Worm (Caenorhabditis elegans): Measurements from ENCODE around the gene xdh-1.

xdh-1 gene

DNA sequence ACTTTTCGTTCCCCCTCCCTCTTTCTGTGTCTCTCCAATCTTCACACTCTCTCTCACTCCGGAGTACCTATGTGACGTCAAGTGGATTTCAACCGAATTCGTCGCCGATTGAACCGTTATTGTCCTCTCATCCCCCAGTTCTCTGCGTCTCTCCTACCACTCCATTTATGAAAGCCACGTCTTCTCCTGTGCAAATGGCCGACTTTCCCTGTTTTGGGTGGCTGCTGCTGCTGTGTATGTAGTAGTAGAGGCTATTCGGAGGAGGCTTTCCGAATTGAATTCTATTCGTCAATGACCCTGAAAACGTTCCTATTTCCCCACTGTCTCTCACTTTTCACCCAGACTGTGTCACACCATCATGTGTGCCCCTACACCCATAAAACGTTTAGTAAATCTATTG lies 20.9 kb downstream of the xdh-1 start:
- TF ChIP-seq F13H6.1 (tag; optimal IDR thresholded peaks at IDR 0.05), result no peak
- no peak for TF ChIP-seq crh-2 (tag; optimal IDR thresholded peaks at IDR 0.05)
- peak; percentile 34 for TF ChIP-seq nhr-25 (tag; optimal IDR thresholded peaks at IDR 0.05)
- no peak for TF ChIP-seq fos-1 (tag; optimal IDR thresholded peaks at IDR 0.05)
- TF ChIP-seq sem-4 (tag; optimal IDR thresholded peaks at IDR 0.05), result peak; percentile 18
- no peak for TF ChIP-seq ZK546.5 (tag; optimal IDR thresholded peaks at IDR 0.05)
- TF ChIP-seq aly-2 (tag; optimal IDR thresholded peaks at IDR 0.05), result no peak
- TF ChIP-seq dmd-4 (tag; optimal IDR thresholded peaks at IDR 0.05), result no peak
- TF ChIP-seq nhr-21 (tag; optimal IDR thresholded peaks at IDR 0.05), result no peak
- TF ChIP-seq nhr-11 (tag; optimal IDR thresholded peaks at IDR 0.05), result no peak
- no peak for TF ChIP-seq C34F6.9 (tag; optimal IDR thresholded peaks at IDR 0.05)
- no peak for TF ChIP-seq lsy-2 (tag; optimal IDR thresholded peaks at IDR 0.05)
- TF ChIP-seq mab-5 (tag; optimal IDR thresholded peaks at IDR 0.05), result no peak
- TF ChIP-seq blmp-1 (tag; optimal IDR thresholded peaks at IDR 0.05; ENCODE audit: insufficient read depth), result peak; percentile 27
- no peak for TF ChIP-seq elt-1 (tag; optimal IDR thresholded peaks at IDR 0.05)
- no peak for TF ChIP-seq alr-1 (tag; optimal IDR thresholded peaks at IDR 0.05)
- TF ChIP-seq nhr-129 (tag; optimal IDR thresholded peaks at IDR 0.05), result peak; percentile 44
- TF ChIP-seq ztf-4 (tag; optimal IDR thresholded peaks at IDR 0.05), result no peak
- no peak for TF ChIP-seq nhr-12 (tag; optimal IDR thresholded peaks at IDR 0.05)
- TF ChIP-seq sma-3 (GFP tag; optimal IDR thresholded peaks at IDR 0.05), result peak; percentile 26
- TF ChIP-seq elt-3 (tag; optimal IDR thresholded peaks at IDR 0.05), result no peak
- no peak for TF ChIP-seq zag-1 (tag; optimal IDR thresholded peaks at IDR 0.05)
- TF ChIP-seq nhr-77 (tag; optimal IDR thresholded peaks at IDR 0.05), result no peak
- TF ChIP-seq gmeb-1 (tag; optimal IDR thresholded peaks at IDR 0.05), result no peak
- no peak for TF ChIP-seq unc-39 (tag; optimal IDR thresholded peaks at IDR 0.05)
- no peak for TF ChIP-seq unc-55 (GFP tag; optimal IDR thresholded peaks at IDR 0.05)

DNA sequence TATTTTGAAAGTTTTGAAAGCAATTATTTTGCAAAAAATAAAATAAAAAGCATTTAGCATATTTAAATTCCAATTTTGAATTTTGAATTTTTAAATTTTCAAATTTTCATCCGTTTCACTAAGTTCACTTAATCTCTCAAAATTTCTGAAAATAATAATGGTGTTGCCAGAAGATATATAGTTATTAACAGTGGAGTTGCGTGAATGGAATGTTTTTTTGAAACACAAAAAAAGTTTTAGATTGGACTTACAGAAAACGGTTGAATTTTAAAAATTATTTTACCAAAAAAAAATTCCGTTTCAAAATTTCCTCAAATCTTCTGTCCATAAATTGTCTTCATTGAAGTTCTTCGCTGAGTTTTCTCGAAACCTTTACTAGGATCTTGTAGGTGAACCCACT lies 21.4 kb downstream of the xdh-1 start:
- no peak for TF ChIP-seq C34F6.9 (tag; optimal IDR thresholded peaks at IDR 0.05)
- no peak for TF ChIP-seq nhr-129 (tag; optimal IDR thresholded peaks at IDR 0.05)
- TF ChIP-seq F13H6.1 (tag; optimal IDR thresholded peaks at IDR 0.05), result no peak
- TF ChIP-seq unc-39 (tag; optimal IDR thresholded peaks at IDR 0.05), result no peak
- no peak for TF ChIP-seq nhr-237 (tag; optimal IDR thresholded peaks at IDR 0.05)
- TF ChIP-seq nhr-10 (tag; optimal IDR thresholded peaks at IDR 0.05), result no peak
- TF ChIP-seq aly-2 (tag; optimal IDR thresholded peaks at IDR 0.05), result no peak
- no peak for TF ChIP-seq peb-1 (tag; optimal IDR thresholded peaks at IDR 0.05)
- TF ChIP-seq nhr-12 (tag; optimal IDR thresholded peaks at IDR 0.05), result no peak
- no peak for TF ChIP-seq dmd-4 (tag; optimal IDR thresholded peaks at IDR 0.05)
- no peak for TF ChIP-seq Y55F3AM.14 (GFP tag; optimal IDR thresholded peaks at IDR 0.05)
- no peak for TF ChIP-seq egl-27 (tag; optimal IDR thresholded peaks at IDR 0.05)
- TF ChIP-seq lin-13 (GFP tag; optimal IDR thresholded peaks at IDR 0.05), result no peak
- TF ChIP-seq mdl-1 (tag; optimal IDR thresholded peaks at IDR 0.05), result no peak
- TF ChIP-seq gmeb-1 (tag; optimal IDR thresholded peaks at IDR 0.05), result no peak

DNA sequence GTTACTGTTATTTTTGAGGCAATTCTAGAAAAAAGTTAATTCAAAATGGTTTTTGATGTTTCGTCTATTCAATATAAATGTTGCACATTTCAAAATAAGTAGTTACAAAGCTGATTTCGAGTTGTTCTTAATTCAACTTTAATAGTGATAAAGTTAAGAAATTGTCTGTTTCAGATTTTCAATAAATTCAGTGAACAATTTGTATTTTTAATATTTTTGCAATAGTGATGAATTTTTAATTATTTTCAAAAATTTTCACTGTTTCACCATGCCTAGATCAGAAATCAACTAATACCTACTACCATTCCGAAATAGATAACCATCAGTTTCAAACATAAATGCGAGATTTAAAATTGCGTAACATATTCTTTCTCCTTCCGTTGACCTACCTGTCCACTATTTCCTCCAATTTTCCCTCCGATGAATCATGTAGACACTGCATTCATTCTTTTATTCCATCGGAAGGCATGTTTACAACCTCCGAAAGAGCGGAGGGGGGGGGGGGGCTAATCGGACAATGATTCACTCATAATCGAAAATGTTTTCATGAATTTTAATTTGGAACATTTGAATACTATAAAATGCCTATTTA lies 22.6 kb downstream of the xdh-1 start:
- TF ChIP-seq sem-4 (tag; optimal IDR thresholded peaks at IDR 0.05) (peak; percentile 10), nhr-129 (tag; optimal IDR thresholded peaks at IDR 0.05) (peak; percentile 14), crh-2 (tag; optimal IDR thresholded peaks at IDR 0.05) (no peak), nhr-25 (tag; optimal IDR thresholded peaks at IDR 0.05) (peak; percentile 15)

DNA sequence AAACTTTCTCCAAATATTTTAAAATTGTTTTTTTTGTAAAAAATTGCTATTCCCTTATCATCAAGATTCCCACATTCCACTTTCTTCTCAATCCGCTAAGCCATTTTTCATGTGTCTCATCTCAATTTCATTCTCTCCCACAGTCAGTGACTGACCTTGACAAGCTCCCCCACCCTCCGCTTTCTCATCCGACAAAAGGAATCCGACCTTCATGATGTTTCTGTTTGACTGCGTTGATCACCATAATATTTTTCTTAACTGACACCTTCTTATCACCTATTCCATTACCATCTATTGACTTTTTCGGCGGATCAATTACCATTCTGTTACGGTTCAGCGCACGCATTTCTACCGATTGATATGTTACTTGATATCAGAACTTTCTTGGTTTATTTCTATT lies 23.6 kb downstream of the xdh-1 start:
- TF ChIP-seq blmp-1 (tag; optimal IDR thresholded peaks at IDR 0.05; ENCODE audit: insufficient read depth) (peak; percentile 47), lin-39 (tag; optimal IDR thresholded peaks at IDR 0.05) (no peak), nhr-25 (tag; optimal IDR thresholded peaks at IDR 0.05) (peak; percentile 35), fos-1 (tag; optimal IDR thresholded peaks at IDR 0.05) (peak; percentile 10), ceh-82 (tag; optimal IDR thresholded peaks at IDR 0.05) (no peak), ceh-16 (tag; optimal IDR thresholded peaks at IDR 0.05) (peak; percentile 10), F13H6.1 (tag; optimal IDR thresholded peaks at IDR 0.05) (no peak), nhr-129 (tag; optimal IDR thresholded peaks at IDR 0.05) (peak; percentile 65)

All from whole organism, L2 larva.